Worm (Caenorhabditis elegans): Measurements from ENCODE around the gene C26E1.1.

- TF ChIP-seq lsy-2 (tag; optimal IDR thresholded peaks at IDR 0.05): no peak
- TF ChIP-seq ztf-11 (tag; optimal IDR thresholded peaks at IDR 0.05): no peak
These were observed 44.9 kb downstream of the C26E1.1 start for ce11 chrV:13342235-13342634.

All from whole organism, mixed stage, embryonic.